Worm (Caenorhabditis elegans): ENCODE results near the gene F28C6.8.

- TF ChIP-seq pha-4 (tag; optimal IDR thresholded peaks at IDR 0.05): no peak
- no peak for TF ChIP-seq nfya-1 (tag; optimal IDR thresholded peaks at IDR 0.05)
- TF ChIP-seq tbx-2 (tag; optimal IDR thresholded peaks at IDR 0.05): no peak
- no peak for TF ChIP-seq ama-1 (optimal IDR thresholded peaks at IDR 0.05)
- TF ChIP-seq lin-11 (tag; optimal IDR thresholded peaks at IDR 0.05): no peak
Observed at ce11 chrII:8562002-8562401, 44.6 kb upstream of the F28C6.8 start, which contains the start of gene F54C9.14.

Data from whole organism, late embryonic.